Worm (Caenorhabditis elegans) whole organism, L1 larva: Measurements from ENCODE around the gene R144.6.

ENCODE experiments used
- ces-1 ChIP-seq: fragments of 150-350 bp; optimal IDR thresholded peaks from 2 replicates; lab custom pipeline; 2014; ENCODE audit warnings: missing biosample characterization, missing genetic modification reagents, missing genetic modification characterization
- lin-13 ChIP-seq: fragments of 150-350 bp; optimal IDR thresholded peaks from 2 replicates; lab custom pipeline; 2014; ENCODE audit warnings: missing biosample characterization, missing genetic modification reagents, missing genetic modification characterization
- lsy-2 ChIP-seq, 2 experiments: fragments of 150-350 bp; optimal IDR thresholded peaks; 2 replicates each; lab custom pipeline; 2014; ENCODE audit warnings: missing biosample characterization in 2 of 2, missing genetic modification characterization in 2 of 2
- nhr-11 ChIP-seq: fragments of 150-350 bp; optimal IDR thresholded peaks from 2 replicates; lab custom pipeline; 2014; ENCODE audit warnings: missing biosample characterization, missing genetic modification characterization
- nhr-20 ChIP-seq: sonication (generic microtip); optimal IDR thresholded peaks from 2 replicates; lab custom pipeline; 2016; ENCODE audit warnings: mild to moderate bottlenecking, missing genetic modification characterization, missing compliant biosample characterization
- nhr-237 ChIP-seq: fragments of 150-350 bp; optimal IDR thresholded peaks from 2 replicates; lab custom pipeline; 2014; ENCODE audit warnings: missing biosample characterization, missing genetic modification characterization
- pqm-1 ChIP-seq: sonication (generic microtip); optimal IDR thresholded peaks from 3 replicates; lab custom pipeline; 2017; ENCODE audit warnings: missing biosample characterization, missing genetic modification characterization
- tbx-2 ChIP-seq: sonication (generic microtip); optimal IDR thresholded peaks from 2 replicates; lab custom pipeline; 2016; ENCODE audit warnings: missing genetic modification characterization, missing compliant biosample characterization
- zag-1 ChIP-seq: fragments of 150-350 bp; optimal IDR thresholded peaks from 2 replicates; lab custom pipeline; 2014; ENCODE audit warnings: missing biosample characterization, missing genetic modification characterization

DNA sequence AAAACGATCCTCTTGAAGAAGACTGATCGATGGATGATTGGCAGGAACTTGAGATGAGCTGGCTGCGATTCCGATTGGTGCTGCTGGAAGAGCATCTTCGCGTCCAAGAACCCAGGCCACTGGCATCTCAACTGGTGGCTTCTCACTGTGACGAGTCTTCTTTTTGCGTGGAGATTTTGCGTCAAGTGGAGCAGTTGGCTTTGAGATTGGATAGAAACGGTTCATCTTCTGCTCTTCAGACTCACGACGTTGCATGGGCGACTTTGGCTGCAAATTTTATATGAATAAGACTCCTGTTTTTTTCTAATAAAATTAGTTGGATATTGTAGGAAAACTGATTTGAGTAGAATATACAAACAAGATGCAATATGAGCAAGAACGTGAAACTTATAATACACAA lies 6.2 kb upstream of the R144.6 start:
- TF ChIP-seq pqm-1 (tag; lab: Kevin White, UChicago) (no peak), tbx-2 (tag; lab: Kevin White, UChicago) (no peak), nhr-237 (tag; lab: Kevin White, UChicago) (no peak), nhr-11 (no peak), lsy-2 (tag; optimal IDR thresholded peaks at IDR 0.05; lab: Kevin White, UChicago) (no peak), zag-1 (tag; lab: Kevin White, UChicago) (no peak), nhr-20 (tag; lab: Kevin White, UChicago) (no peak), ces-1 (GFP tag; lab: Kevin White, UChicago) (no peak), lin-13 (no peak)
